Worm (Caenorhabditis elegans) whole organism, midembryonic: Measurements from ENCODE around the gene srz-99.

Experiments
- T22C8.4 ChIP-seq: fragments of 200-800 bp; sonication (Bioruptor generic); IDR thresholded peaks from 2 replicates; pipeline ENCODE4 v1.3.6; 2022; ENCODE audit warnings: missing genetic modification characterization, missing compliant biosample characterization
- cog-1 ChIP-seq: sonication (generic microtip); optimal IDR thresholded peaks from 2 replicates; lab custom pipeline; 2016; ENCODE audit warnings: missing genetic modification characterization, missing compliant biosample characterization
- flt-1 ChIP-seq: fragments of 200-800 bp; sonication (Bioruptor generic); IDR thresholded peaks from 2 replicates; pipeline ENCODE4 v1.3.6; 2022; ENCODE audit warnings: missing genetic modification characterization, missing compliant biosample characterization
- tab-1 ChIP-seq: fragments of 200-800 bp; sonication (Bioruptor generic); IDR thresholded peaks from 2 replicates; pipeline ENCODE4 v1.3.6; 2022; ENCODE audit warnings: missing genetic modification characterization, missing compliant biosample characterization

ce11 chrV:16731600-16731999, 1.5 kb downstream of the srz-99 start, which contains the start of gene srz-100:
- no peak for TF ChIP-seq cog-1 (tag; lab: Kevin White, UChicago)
- TF ChIP-seq tab-1 = no peak
- no peak for TF ChIP-seq T22C8.4
- TF ChIP-seq flt-1 = no peak
